Worm (Caenorhabditis elegans): Measurements from ENCODE around the gene F54C9.14.

DNA sequence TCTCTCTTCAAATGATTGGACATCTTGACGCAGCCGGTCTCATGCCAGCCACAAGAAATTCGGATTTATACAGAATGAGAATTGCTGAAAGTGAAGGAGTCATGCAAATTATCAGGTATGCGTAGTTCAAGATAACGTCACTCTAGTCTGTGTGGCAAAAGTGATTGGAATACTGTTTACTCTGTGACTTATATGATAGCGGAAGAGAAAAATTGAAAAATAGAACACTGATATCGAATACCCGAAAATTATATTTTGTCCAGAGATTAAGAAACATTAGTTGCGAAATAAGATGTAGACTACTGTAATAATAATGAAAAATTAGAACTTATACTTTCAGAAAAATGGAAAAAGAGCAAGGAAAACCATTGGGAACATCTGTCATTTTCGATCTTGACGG lies 46.6 kb upstream of the F54C9.14 start:
- no peak for TF ChIP-seq egl-18 (GFP tag; IDR thresholded peaks at IDR 0.05)
- no peak for TF ChIP-seq madf-6 (GFP tag; IDR thresholded peaks at IDR 0.05)
- no peak for TF ChIP-seq ama-1 (optimal IDR thresholded peaks at IDR 0.05)
- no peak for TF ChIP-seq ama-1 (GFP tag; optimal IDR thresholded peaks at IDR 0.05)
- TF ChIP-seq nfya-1 (tag; optimal IDR thresholded peaks at IDR 0.05; ENCODE audit: borderline replicate concordance, insufficient read depth): no peak
- TF ChIP-seq hlh-26 (GFP tag; conservative IDR thresholded peaks at IDR 0.05): no peak
- TF ChIP-seq unc-62 (GFP tag; optimal IDR thresholded peaks at IDR 0.05): no peak
- no peak for TF ChIP-seq snpc-1.1 (tag; optimal IDR thresholded peaks at IDR 0.05; ENCODE audit: insufficient read depth)
- no peak for TF ChIP-seq F49E8.2 (tag; optimal IDR thresholded peaks at IDR 0.05; ENCODE audit: insufficient read depth)

Data from whole organism, young adult.